Fruit fly (Drosophila melanogaster) whole organism, prepupa: ENCODE measurements around the gene Ets65A.
A peak's percentile ranks its signal among the peaks of the same experiment; 100 is the strongest.

Experiments used
- Blimp-1 ChIP-seq: fragments of 200-800 bp; sonication (Bioruptor generic); optimal IDR thresholded peaks from 3 replicates; lab custom pipeline; 2017; ENCODE audit warnings: missing biosample characterization, missing genetic modification characterization, mild to moderate bottlenecking, moderate library complexity, missing genetic modification reagents
- CG10631 ChIP-seq: fragments of 200-800 bp; sonication (Bioruptor generic); optimal IDR thresholded peaks from 2 replicates; lab custom pipeline; 2016; ENCODE audit warnings: missing biosample characterization, missing genetic modification characterization
- CG10669 ChIP-seq: fragments of 200-800 bp; sonication (Bioruptor generic); optimal IDR thresholded peaks from 3 replicates; lab custom pipeline; 2018; ENCODE audit warnings: missing biosample characterization, mild to moderate bottlenecking, missing genetic modification characterization, moderate library complexity
- CG11902 ChIP-seq: fragments of 200-800 bp; sonication (Bioruptor generic); optimal IDR thresholded peaks from 3 replicates; lab custom pipeline; 2016; ENCODE audit warnings: missing biosample characterization, missing genetic modification characterization
- CG15336 ChIP-seq: fragments of 200-800 bp; sonication (Bioruptor generic); IDR thresholded peaks from 2 replicates; pipeline ENCODE4 v1.3.6; 2022; ENCODE audit warnings: missing biosample characterization, missing genetic modification characterization
- CG3032 ChIP-seq: fragments of 200-800 bp; optimal IDR thresholded peaks from 2 replicates; lab custom pipeline; 2019; ENCODE audit warnings: missing biosample characterization, mild to moderate bottlenecking, missing genetic modification characterization, moderate library complexity
- CG31627 ChIP-seq: fragments of 200-800 bp; sonication (Bioruptor generic); optimal IDR thresholded peaks from 3 replicates; lab custom pipeline; 2016; ENCODE audit warnings: missing biosample characterization, missing genetic modification characterization
- CG3919 ChIP-seq: fragments of 200-800 bp; sonication (Bioruptor generic); optimal IDR thresholded peaks from 3 replicates; lab custom pipeline; 2016; ENCODE audit warnings: missing biosample characterization, missing genetic modification characterization
- CG4318 ChIP-seq: fragments of 200-800 bp; sonication (Bioruptor generic); optimal IDR thresholded peaks from 3 replicates; lab custom pipeline; 2017; ENCODE audit warnings: missing biosample characterization, mild to moderate bottlenecking, missing genetic modification characterization
- CG6163 ChIP-seq: fragments of 200-800 bp; sonication (Bioruptor generic); IDR thresholded peaks from 3 replicates; pipeline ENCODE4 v1.3.6; 2022; ENCODE audit warnings: missing biosample characterization, missing genetic modification characterization
- CG6792 ChIP-seq: fragments of 200-800 bp; sonication (Bioruptor generic); optimal IDR thresholded peaks from 3 replicates; lab custom pipeline; 2016; ENCODE audit warnings: missing biosample characterization, missing genetic modification characterization
- CG6808 ChIP-seq: fragments of 200-800 bp; sonication (Bioruptor generic); optimal IDR thresholded peaks from 3 replicates; lab custom pipeline; 2017; ENCODE audit warnings: missing biosample characterization, missing genetic modification characterization, mild to moderate bottlenecking, moderate library complexity, missing genetic modification reagents
- CG6854 ChIP-seq: fragments of 200-800 bp; sonication (Bioruptor generic); optimal IDR thresholded peaks from 2 replicates; lab custom pipeline; 2017; ENCODE audit warnings: missing biosample characterization, mild to moderate bottlenecking, missing genetic modification characterization
- CG7368 ChIP-seq: fragments of 200-800 bp; sonication (Bioruptor generic); optimal IDR thresholded peaks from 3 replicates; lab custom pipeline; 2016; ENCODE audit warnings: missing biosample characterization, missing genetic modification characterization
- CG8319 ChIP-seq: fragments of 200-800 bp; sonication (Bioruptor generic); optimal IDR thresholded peaks from 3 replicates; lab custom pipeline; 2016; ENCODE audit warnings: missing biosample characterization, missing genetic modification characterization
- CG8632 ChIP-seq: fragments of 200-800 bp; sonication (Bioruptor generic); optimal IDR thresholded peaks from 3 replicates; lab custom pipeline; 2016; ENCODE audit warnings: missing biosample characterization, missing genetic modification characterization
- Eip75B ChIP-seq: fragments of 200-800 bp; sonication (Bioruptor generic); optimal IDR thresholded peaks from 3 replicates; lab custom pipeline; 2016; ENCODE audit warnings: missing biosample characterization, missing genetic modification characterization
- Eip78C ChIP-seq: fragments of 200-800 bp; sonication (Bioruptor generic); peaks from one replicate; lab custom pipeline; 2016; ENCODE audit warnings: missing biosample characterization, missing genetic modification characterization
- Ets21C ChIP-seq: fragments of 200-800 bp; sonication (Bioruptor generic); optimal IDR thresholded peaks from 3 replicates; lab custom pipeline; 2016; ENCODE audit warnings: missing biosample characterization, missing genetic modification characterization
- Hr38 ChIP-seq: sonication (Bioruptor generic); optimal IDR thresholded peaks from 2 replicates; lab custom pipeline; 2016; ENCODE audit warnings: missing biosample characterization, missing genetic modification characterization
- Hr39 ChIP-seq: fragments of 200-800 bp; sonication (Bioruptor generic); optimal IDR thresholded peaks from 2 replicates; lab custom pipeline; 2016; ENCODE audit warnings: missing biosample characterization, missing genetic modification characterization
- Met ChIP-seq: fragments of 200-800 bp; sonication (Bioruptor generic); optimal IDR thresholded peaks from 3 replicates; lab custom pipeline; 2016; ENCODE audit warnings: missing biosample characterization, missing genetic modification characterization
- OdsH ChIP-seq: fragments of 200-800 bp; sonication (Bioruptor generic); optimal IDR thresholded peaks from 3 replicates; lab custom pipeline; 2016; ENCODE audit warnings: missing biosample characterization, missing genetic modification characterization
- Smox ChIP-seq: fragments of 200-800 bp; sonication (Bioruptor generic); optimal IDR thresholded peaks from 3 replicates; lab custom pipeline; 2016; ENCODE audit warnings: missing biosample characterization, missing genetic modification characterization
- Sox102F ChIP-seq: fragments of 200-800 bp; sonication (Bioruptor generic); optimal IDR thresholded peaks from 2 replicates; lab custom pipeline; 2016; ENCODE audit warnings: missing biosample characterization, mild to moderate bottlenecking, missing genetic modification characterization
- Sox14 ChIP-seq: fragments of 200-800 bp; sonication (Bioruptor generic); optimal IDR thresholded peaks from 3 replicates; lab custom pipeline; 2016; ENCODE audit warnings: missing biosample characterization, missing genetic modification characterization
- Sox15 ChIP-seq: fragments of 200-800 bp; sonication (Bioruptor generic); optimal IDR thresholded peaks from 3 replicates; lab custom pipeline; 2016; ENCODE audit warnings: missing biosample characterization, missing genetic modification characterization
- achi ChIP-seq: fragments of 200-800 bp; sonication (Bioruptor generic); optimal IDR thresholded peaks from 3 replicates; lab custom pipeline; 2016; ENCODE audit warnings: missing biosample characterization, missing genetic modification characterization
- cyc ChIP-seq: fragments of 200-800 bp; sonication (Bioruptor generic); optimal IDR thresholded peaks from 3 replicates; lab custom pipeline; 2016; ENCODE audit warnings: missing biosample characterization, missing genetic modification characterization
- eg ChIP-seq: fragments of 200-800 bp; sonication (Bioruptor generic); IDR thresholded peaks from 3 replicates; pipeline ENCODE4 v1.3.6; 2022; ENCODE audit warnings: missing biosample characterization, missing genetic modification characterization
- esn ChIP-seq: fragments of 200-800 bp; sonication (Bioruptor generic); optimal IDR thresholded peaks from 2 replicates; lab custom pipeline; 2016; ENCODE audit warnings: missing biosample characterization, mild to moderate bottlenecking, missing genetic modification characterization, moderate library complexity
- fd85E ChIP-seq: fragments of 200-800 bp; sonication (Bioruptor generic); optimal IDR thresholded peaks from 3 replicates; lab custom pipeline; 2016; ENCODE audit warnings: missing biosample characterization, missing genetic modification characterization
- fkh ChIP-seq: fragments of 200-800 bp; sonication (Bioruptor generic); optimal IDR thresholded peaks from 3 replicates; lab custom pipeline; 2017; ENCODE audit warnings: missing biosample characterization, mild to moderate bottlenecking, missing genetic modification characterization, moderate library complexity
- lz ChIP-seq: fragments of 200-800 bp; sonication (Bioruptor generic); optimal IDR thresholded peaks from 3 replicates; lab custom pipeline; 2016; ENCODE audit warnings: missing biosample characterization, missing genetic modification characterization
- net ChIP-seq: fragments of 200-800 bp; sonication (Bioruptor generic); optimal IDR thresholded peaks from 3 replicates; lab custom pipeline; 2016; ENCODE audit warnings: missing biosample characterization, missing genetic modification characterization
- pdm3 ChIP-seq: fragments of 200-800 bp; sonication (Bioruptor generic); optimal IDR thresholded peaks from 3 replicates; lab custom pipeline; 2016; ENCODE audit warnings: missing biosample characterization, missing genetic modification characterization
- salr ChIP-seq, 2 experiments: fragments of 200-800 bp; sonication (Bioruptor generic); optimal IDR thresholded peaks; 3 replicates each; lab custom pipeline; 2016 to 2018; ENCODE audit warnings: missing biosample characterization in 2 of 2, missing genetic modification characterization in 2 of 2, mild to moderate bottlenecking in 1 of 2
- ss ChIP-seq, 2 experiments: fragments of 200-800 bp; sonication (Bioruptor generic); optimal IDR thresholded peaks; 2 replicates in 1 of 2; 3 replicates in 1 of 2; lab custom pipeline; 2017 to 2018; ENCODE audit warnings: mild to moderate bottlenecking in 2 of 2, missing biosample characterization in 2 of 2, missing genetic modification characterization in 2 of 2, moderate library complexity in 1 of 2
- svp ChIP-seq: fragments of 200-800 bp; sonication (Bioruptor generic); peaks from one replicate; lab custom pipeline; 2016; ENCODE audit warnings: missing biosample characterization, missing genetic modification characterization
- topi ChIP-seq: fragments of 200-800 bp; sonication (Bioruptor generic); optimal IDR thresholded peaks from 3 replicates; lab custom pipeline; 2016; ENCODE audit warnings: missing biosample characterization, missing genetic modification characterization
- vri ChIP-seq: fragments of 200-800 bp; sonication (Bioruptor generic); optimal IDR thresholded peaks from 3 replicates; lab custom pipeline; 2016; ENCODE audit warnings: missing biosample characterization, mild to moderate bottlenecking, missing genetic modification characterization

The Ets65A gene

dm6 chr3L:6116881-6117280 is 19.5 kb downstream of the Ets65A start:
- TF ChIP-seq Hr38 (GFP tag; lab: Kevin White, UChicago) (no peak), CG31627 (no peak), Hr39 (GFP tag; lab: Kevin White, UChicago) (no peak), CG11902 (GFP tag; lab: Kevin White, UChicago) (no peak), CG6808 (no peak), topi (GFP tag; lab: Kevin White, UChicago) (no peak), CG15336 (no peak), Sox15 (no peak), pdm3 (no peak), Ets21C (no peak), CG10631 (GFP tag; lab: Kevin White, UChicago) (no peak), CG6792 (GFP tag; lab: Kevin White, UChicago) (no peak), CG6163 (no peak), fd85E (GFP tag; lab: Kevin White, UChicago) (no peak), achi (GFP tag; lab: Kevin White, UChicago) (no peak), CG3032 (tag; lab: Kevin White, UChicago) (no peak)
- TF ChIP-seq, all 60 proteins: peak for 0

- TF ChIP-seq CG3919 (GFP tag; lab: Kevin White, UChicago): peak; percentile 72
- peak; percentile 10 for TF ChIP-seq CG6808
- no peak for TF ChIP-seq esn
- TF ChIP-seq CG15336: no peak
- TF ChIP-seq CG6854 (GFP tag; lab: Kevin White, UChicago): no peak
- peak; percentile 41 for TF ChIP-seq CG10669
- no peak for TF ChIP-seq Smox (GFP tag; lab: Kevin White, UChicago)
- TF ChIP-seq pdm3: peak; percentile 3
- TF ChIP-seq CG8632 (GFP tag; lab: Kevin White, UChicago): no peak
- peak; percentile 41 for TF ChIP-seq topi (GFP tag; lab: Kevin White, UChicago)
- peak; percentile 48 for TF ChIP-seq fkh (GFP tag; lab: Kevin White, UChicago)
- no peak for TF ChIP-seq Sox102F (GFP tag; lab: Kevin White, UChicago)
- peak; percentile 3 for TF ChIP-seq Blimp-1 (GFP tag; lab: Kevin White, UChicago)
- peak; percentile 11 for TF ChIP-seq Met (GFP tag; lab: Kevin White, UChicago)
- TF ChIP-seq vri (GFP tag; lab: Kevin White, UChicago): no peak
- peak; percentile 26 for TF ChIP-seq cyc
- TF ChIP-seq net (GFP tag; lab: Kevin White, UChicago): no peak
- no peak for TF ChIP-seq salr (GFP tag; optimal IDR thresholded peaks at IDR 0.05; lab: Kevin White, UChicago)
- peak; percentile 12 for TF ChIP-seq CG8319 (GFP tag; lab: Kevin White, UChicago)
- peak; percentile 87 for TF ChIP-seq Eip78C (GFP tag; lab: Kevin White, UChicago)
- TF ChIP-seq Sox14: no peak
- no peak for TF ChIP-seq CG4318
- peak; percentile 63 for TF ChIP-seq svp (GFP tag; lab: Kevin White, UChicago)
- TF ChIP-seq CG7368 (GFP tag; lab: Kevin White, UChicago): peak; percentile 29
- no peak; the same call in 2 of the 3 replicates for TF ChIP-seq eg (GFP tag; lab: Robert Waterston, UW)
- TF ChIP-seq OdsH (GFP tag; lab: Kevin White, UChicago): peak; percentile 15
- TF ChIP-seq ss (GFP tag; optimal IDR thresholded peaks at IDR 0.05; lab: Kevin White, UChicago): no peak
- peak; percentile 43 for TF ChIP-seq lz
- TF ChIP-seq Eip75B (GFP tag; lab: Kevin White, UChicago): peak; percentile 43
Observed at dm6 chr3L:6124616-6125408, 27.4 kb downstream of the Ets65A start.
